Fruit fly (Drosophila melanogaster) whole organism, embryonic: ENCODE data around the gene CG4820.
A peak's percentile ranks its signal among the peaks of the same experiment; 100 is the strongest.

Source experiments
- Asciz ChIP-seq: fragments of 200-800 bp; sonication (Bioruptor generic); optimal IDR thresholded peaks from 2 replicates; lab custom pipeline; 2017; ENCODE audit warnings: missing biosample characterization, mild to moderate bottlenecking, missing genetic modification characterization, missing genetic modification reagents
- Atf3 ChIP-seq: fragments of 200-800 bp; sonication (Bioruptor generic); optimal IDR thresholded peaks from 3 replicates; lab custom pipeline; 2016; ENCODE audit warnings: missing biosample characterization, missing genetic modification characterization
- BEAF-32 ChIP-seq: fragments of 200-800 bp; sonication (Bioruptor generic); optimal IDR thresholded peaks from 3 replicates; lab custom pipeline; 2017; ENCODE audit warnings: missing biosample characterization, missing genetic modification characterization, mild to moderate bottlenecking, moderate library complexity, missing genetic modification reagents
- CG10267 ChIP-seq: fragments of 200-800 bp; sonication (Bioruptor generic); optimal IDR thresholded peaks from 2 replicates; lab custom pipeline; 2018; ENCODE audit warnings: missing biosample characterization, mild to moderate bottlenecking, missing genetic modification characterization, moderate library complexity
- CG10462 ChIP-seq: fragments of 200-800 bp; sonication (Bioruptor generic); optimal IDR thresholded peaks from 2 replicates; lab custom pipeline; 2016; ENCODE audit warnings: missing biosample characterization, missing genetic modification characterization
- CG1647 ChIP-seq: fragments of 200-800 bp; sonication (Bioruptor generic); optimal IDR thresholded peaks from 3 replicates; lab custom pipeline; 2016; ENCODE audit warnings: missing biosample characterization, missing genetic modification characterization
- CG17829 ChIP-seq: fragments of 200-800 bp; optimal IDR thresholded peaks from 2 replicates; lab custom pipeline; 2019; ENCODE audit warnings: missing biosample characterization, mild to moderate bottlenecking, missing genetic modification characterization, moderate library complexity
- CG1792 ChIP-seq: fragments of 200-800 bp; sonication (Bioruptor generic); optimal IDR thresholded peaks from 2 replicates; lab custom pipeline; 2016; ENCODE audit warnings: missing biosample characterization, missing genetic modification characterization
- CG2712 ChIP-seq: fragments of 200-800 bp; optimal IDR thresholded peaks from 3 replicates; lab custom pipeline; 2019; ENCODE audit warnings: missing biosample characterization, mild to moderate bottlenecking, missing genetic modification characterization, moderate library complexity
- CG30020 ChIP-seq: fragments of 200-800 bp; optimal IDR thresholded peaks from 2 replicates; lab custom pipeline; 2019; ENCODE audit warnings: missing biosample characterization, mild to moderate bottlenecking, missing genetic modification characterization, moderate library complexity
- CG3281 ChIP-seq: fragments of 200-800 bp; sonication (Bioruptor generic); optimal IDR thresholded peaks from 3 replicates; lab custom pipeline; 2017; ENCODE audit warnings: missing biosample characterization, mild to moderate bottlenecking, missing genetic modification characterization
- CG34422 ChIP-seq: fragments of 200-800 bp; sonication (Bioruptor generic); IDR thresholded peaks from 3 replicates; pipeline ENCODE4 v1.3.6; 2022; ENCODE audit warnings: missing biosample characterization, missing genetic modification characterization
- CG3726 ChIP-seq: fragments of 200-800 bp; sonication (Bioruptor generic); IDR thresholded peaks from 3 replicates; pipeline ENCODE4, ENCODE4 v1.3.6; 2022; ENCODE audit warnings: missing biosample characterization, missing genetic modification characterization
- CG6765 ChIP-seq: fragments of 200-800 bp; sonication (Bioruptor generic); optimal IDR thresholded peaks from 3 replicates; lab custom pipeline; 2017; ENCODE audit warnings: missing biosample characterization, mild to moderate bottlenecking, missing genetic modification characterization
- CG7271 ChIP-seq: fragments of 200-800 bp; sonication (Bioruptor generic); optimal IDR thresholded peaks from 2 replicates; lab custom pipeline; 2018; ENCODE audit warnings: missing biosample characterization, mild to moderate bottlenecking, missing genetic modification characterization, moderate library complexity
- CG7786 ChIP-seq: fragments of 200-800 bp; sonication (Bioruptor generic); optimal IDR thresholded peaks from 2 replicates; lab custom pipeline; 2016; ENCODE audit warnings: missing biosample characterization, missing genetic modification characterization
- CG8388 ChIP-seq: fragments of 200-800 bp; sonication (Bioruptor generic); optimal IDR thresholded peaks from 2 replicates; lab custom pipeline; 2019; ENCODE audit warnings: missing biosample characterization, mild to moderate bottlenecking, missing genetic modification characterization, moderate library complexity
- CG8944 ChIP-seq: fragments of 200-800 bp; sonication (Bioruptor generic); optimal IDR thresholded peaks from 3 replicates; lab custom pipeline; 2016; ENCODE audit warnings: missing biosample characterization, missing genetic modification characterization
- CG9609 ChIP-seq: fragments of 200-800 bp; sonication (Bioruptor generic); optimal IDR thresholded peaks from 3 replicates; lab custom pipeline; 2016; ENCODE audit warnings: missing biosample characterization, missing genetic modification characterization
- CG9727 ChIP-seq: fragments of 200-800 bp; sonication (Bioruptor generic); optimal IDR thresholded peaks from 3 replicates; lab custom pipeline; 2017; ENCODE audit warnings: missing biosample characterization, mild to moderate bottlenecking, missing genetic modification characterization
- D19A ChIP-seq: fragments of 200-800 bp; optimal IDR thresholded peaks from 3 replicates; lab custom pipeline; 2019; ENCODE audit warnings: missing biosample characterization, mild to moderate bottlenecking, missing genetic modification characterization, moderate library complexity
- Dp ChIP-seq: fragments of 200-800 bp; sonication (Bioruptor generic); optimal IDR thresholded peaks from 2 replicates; lab custom pipeline; 2018; ENCODE audit warnings: missing biosample characterization, mild to moderate bottlenecking, missing genetic modification characterization, moderate library complexity
- Dref ChIP-seq: fragments of 200-800 bp; sonication (Bioruptor generic); IDR thresholded peaks from 2 replicates; pipeline ENCODE4 v1.3.6; 2022; ENCODE audit warnings: missing biosample characterization, missing genetic modification characterization
- E2f2 ChIP-seq: fragments of 200-800 bp; sonication (Bioruptor generic); IDR thresholded peaks from 2 replicates; pipeline ENCODE4 v1.3.6; 2022; ENCODE audit warnings: missing biosample characterization, missing genetic modification characterization
- Eip74EF ChIP-seq, 2 experiments: fragments of 200-800 bp in 1 of 2; fragments of >200 bp in 1 of 2; sonication (Bioruptor generic) in 1 of 2; optimal IDR thresholded peaks; 2 replicates each; lab custom pipeline; 2017 to 2019; ENCODE audit warnings: missing biosample characterization in 2 of 2, missing genetic modification characterization in 2 of 2, mild to moderate bottlenecking in 1 of 2, moderate library complexity in 1 of 2
- Fer3 ChIP-seq: fragments of 200-800 bp; sonication (Bioruptor generic); optimal IDR thresholded peaks from 2 replicates; lab custom pipeline; 2018; ENCODE audit warnings: missing biosample characterization, mild to moderate bottlenecking, missing genetic modification characterization, moderate library complexity
- HLH3B ChIP-seq: fragments of 200-800 bp; sonication (Bioruptor generic); IDR thresholded peaks from 2 replicates; pipeline ENCODE4 v1.3.6; 2022; ENCODE audit warnings: missing biosample characterization, missing genetic modification characterization
- HLHmδ ChIP-seq: fragments of 200-800 bp; sonication (Bioruptor generic); optimal IDR thresholded peaks from 2 replicates; lab custom pipeline; 2018; ENCODE audit warnings: missing biosample characterization, mild to moderate bottlenecking, missing genetic modification characterization, moderate library complexity
- Lhr ChIP-seq: fragments of 200-800 bp; sonication (Bioruptor generic); optimal IDR thresholded peaks from 3 replicates; lab custom pipeline; 2017; ENCODE audit warnings: mild to moderate bottlenecking, missing biosample characterization, missing genetic modification reagents, missing genetic modification characterization
- Lim3 ChIP-seq: fragments of 200-800 bp; sonication (Bioruptor generic); IDR thresholded peaks from 2 replicates; pipeline ENCODE4 v1.3.6; 2022; ENCODE audit warnings: missing biosample characterization, missing genetic modification characterization
- Med ChIP-seq: fragments of 200-800 bp; sonication (Bioruptor generic); peaks from one replicate; lab custom pipeline; 2016; ENCODE audit warnings: missing biosample characterization, missing genetic modification characterization, mild to moderate bottlenecking, inconsistent platforms, moderate library complexity
- NK7.1 ChIP-seq: fragments of 200-800 bp; sonication (Bioruptor generic); optimal IDR thresholded peaks from 3 replicates; lab custom pipeline; 2016; ENCODE audit warnings: missing biosample characterization, missing genetic modification characterization
- Sin3A ChIP-seq: fragments of >200 bp; optimal IDR thresholded peaks from 2 replicates; lab custom pipeline; 2018
- Six4 ChIP-seq: fragments of 200-800 bp; sonication (Bioruptor generic); optimal IDR thresholded peaks from 2 replicates; lab custom pipeline; 2016; ENCODE audit warnings: missing biosample characterization, missing genetic modification characterization
- Taf1 ChIP-seq: fragments of 200-800 bp; sonication (Bioruptor generic); IDR thresholded peaks from 2 replicates; pipeline ENCODE4 v1.3.6; 2022; ENCODE audit warnings: missing biosample characterization, missing genetic modification characterization
- YL-1 ChIP-seq: fragments of 200-800 bp; sonication (Bioruptor generic); optimal IDR thresholded peaks from 3 replicates; lab custom pipeline; 2017; ENCODE audit warnings: missing biosample characterization, mild to moderate bottlenecking, missing genetic modification characterization
- amos ChIP-seq: fragments of 200-800 bp; sonication (Bioruptor generic); IDR thresholded peaks from 2 replicates; pipeline ENCODE4 v1.3.6; 2022; ENCODE audit warnings: missing biosample characterization, missing genetic modification characterization; ENCODE audit not compliant: partially characterized antibody
- ash1 ChIP-seq: fragments of 200-800 bp; sonication (Bioruptor generic); optimal IDR thresholded peaks from 2 replicates; lab custom pipeline; 2018; ENCODE audit warnings: missing biosample characterization, mild to moderate bottlenecking, missing genetic modification characterization
- chinmo ChIP-seq: fragments of 200-800 bp; sonication (Bioruptor generic); IDR thresholded peaks from 4 replicates; pipeline ENCODE4 v1.3.6; 2022; ENCODE audit warnings: missing biosample characterization, missing genetic modification characterization; ENCODE audit not compliant: partially characterized antibody
- dm ChIP-seq: fragments of 200-800 bp; sonication (Bioruptor generic); optimal IDR thresholded peaks from 3 replicates; lab custom pipeline; 2016; ENCODE audit warnings: missing biosample characterization, missing genetic modification characterization
- dmrt99B ChIP-seq: fragments of 200-800 bp; sonication (Bioruptor generic); optimal IDR thresholded peaks from 2 replicates; lab custom pipeline; 2018; ENCODE audit warnings: missing biosample characterization, mild to moderate bottlenecking, missing genetic modification characterization, moderate library complexity
- ind ChIP-seq: fragments of 200-800 bp; sonication (Bioruptor generic); optimal IDR thresholded peaks from 3 replicates; lab custom pipeline; 2016; ENCODE audit warnings: missing biosample characterization, missing genetic modification characterization
- insv ChIP-seq, 2 experiments: fragments of 200-800 bp; sonication (Bioruptor generic); optimal IDR thresholded peaks; 3 replicates each; lab custom pipeline; 2016 to 2018; ENCODE audit warnings: missing biosample characterization in 2 of 2, missing genetic modification characterization in 2 of 2
- nmo ChIP-seq: fragments of 200-800 bp; sonication (Bioruptor generic); optimal IDR thresholded peaks from 2 replicates; lab custom pipeline; 2018; ENCODE audit warnings: missing biosample characterization, mild to moderate bottlenecking, missing genetic modification characterization, moderate library complexity
- pfk ChIP-seq: fragments of 200-800 bp; sonication (Bioruptor generic); optimal IDR thresholded peaks from 2 replicates; lab custom pipeline; 2018; ENCODE audit warnings: missing biosample characterization, mild to moderate bottlenecking, missing genetic modification characterization, moderate library complexity
- pzg ChIP-seq: fragments of 200-800 bp; sonication (Bioruptor generic); optimal IDR thresholded peaks from 3 replicates; lab custom pipeline; 2018; ENCODE audit warnings: missing biosample characterization, mild to moderate bottlenecking, missing genetic modification characterization, moderate library complexity
- row ChIP-seq: fragments of 200-800 bp; sonication (Bioruptor generic); IDR thresholded peaks from 3 replicates; pipeline ENCODE4 v1.3.6; 2022; ENCODE audit warnings: missing biosample characterization, missing genetic modification characterization
- sna ChIP-seq: fragments of 200-800 bp; sonication (Bioruptor generic); IDR thresholded peaks from 2 replicates; pipeline ENCODE4 v1.3.6; 2022; ENCODE audit warnings: missing biosample characterization, missing genetic modification characterization; ENCODE audit not compliant: partially characterized antibody
- sug ChIP-seq: fragments of 200-800 bp; optimal IDR thresholded peaks from 2 replicates; lab custom pipeline; 2019; ENCODE audit warnings: missing biosample characterization, mild to moderate bottlenecking, missing genetic modification characterization, moderate library complexity
- tin ChIP-seq: fragments of 200-800 bp; sonication (Bioruptor generic); optimal IDR thresholded peaks from 3 replicates; lab custom pipeline; 2016; ENCODE audit warnings: missing biosample characterization, missing genetic modification characterization
- tio ChIP-seq: fragments of 200-800 bp; sonication (Bioruptor generic); optimal IDR thresholded peaks from 2 replicates; lab custom pipeline; 2017; ENCODE audit warnings: missing biosample characterization, missing genetic modification characterization, inconsistent platforms

CG4820 gene

DNA sequence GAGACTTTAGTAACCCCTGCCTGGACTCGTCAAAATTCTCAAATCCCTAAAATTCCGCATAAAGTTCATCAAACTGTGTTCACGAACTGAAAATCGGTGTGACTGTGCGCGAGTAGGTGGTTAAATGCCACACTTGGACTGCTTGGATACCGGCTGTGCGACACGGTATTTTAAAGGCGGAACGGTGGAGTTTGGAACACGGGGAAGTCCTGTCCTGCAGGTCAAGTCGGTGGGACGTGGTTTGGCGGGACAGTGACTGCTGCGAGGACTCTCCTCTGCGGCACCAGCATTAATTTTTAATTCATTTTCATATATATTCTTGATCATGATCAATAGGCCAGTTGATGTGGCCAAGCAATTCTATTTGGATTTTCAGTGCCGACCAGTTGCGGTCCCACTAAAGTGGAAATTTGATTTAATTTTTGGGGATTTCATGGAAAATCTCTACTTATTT is 18.6 kb downstream of the CG4820 start, which contains the start of the genes Arfip and CG17721 (continued):
- TF ChIP-seq CG6765 (GFP tag; lab: Kevin White, UChicago) (no peak), ind (no peak), Fer3 (tag; lab: Kevin White, UChicago) (no peak), CG3281 (no peak), D19A (tag; lab: Kevin White, UChicago) (no peak), CG17829 (tag; lab: Kevin White, UChicago) (peak; percentile 49), Asciz (GFP tag; lab: Kevin White, UChicago) (no peak), ash1 (GFP tag; lab: Kevin White, UChicago) (no peak), sug (tag; lab: Kevin White, UChicago) (peak; percentile 16), HLH3B (GFP tag; lab: Robert Waterston, UW) (no peak), CG3726 (GFP tag; lab: Robert Waterston, UW) (no peak), dm (GFP tag; lab: Kevin White, UChicago) (no peak), Lim3 (no peak), Lhr (GFP tag; lab: Kevin White, UChicago) (peak; percentile 72), E2f2 (GFP tag; lab: Robert Waterston, UW) (peak; percentile 58), Dp (GFP tag; lab: Kevin White, UChicago) (peak; percentile 44), insv (GFP tag; optimal IDR thresholded peaks at IDR 0.05; lab: Kevin White, UChicago) (peak in 1 of 2 experiments; percentile 30), NK7.1 (GFP tag; lab: Kevin White, UChicago) (no peak), amos (GFP tag; lab: Robert Waterston, UW) (peak; percentile 34), Eip74EF (GFP tag; optimal IDR thresholded peaks at IDR 0.05; lab: Kevin White, UChicago) (no peak), HLHmδ (GFP tag; lab: Kevin White, UChicago) (peak; percentile 12), CG10462 (no peak), CG8388 (GFP tag; lab: Kevin White, UChicago) (peak; percentile 54), CG2712 (tag; lab: Kevin White, UChicago) (peak; percentile 19), CG10267 (tag; lab: Kevin White, UChicago) (peak; percentile 16), Taf1 (no peak), BEAF-32 (GFP tag; lab: Kevin White, UChicago) (peak; percentile 49), chinmo (GFP tag; lab: Robert Waterston, UW) (no peak), YL-1 (GFP tag; lab: Kevin White, UChicago) (peak; percentile 55), dmrt99B (no peak), CG7786 (GFP tag; lab: Kevin White, UChicago) (no peak), Six4 (GFP tag; lab: Kevin White, UChicago) (no peak), Dref (no peak), pzg (GFP tag; lab: Kevin White, UChicago) (peak; percentile 89), Med (GFP tag; lab: Kevin White, UChicago) (peak; percentile 51), CG34422 (peak; percentile 53; the same call in 1 of the 3 replicates), sna (GFP tag; lab: Robert Waterston, UW) (no peak), CG1792 (GFP tag; lab: Kevin White, UChicago) (no peak), tio (GFP tag; lab: Kevin White, UChicago) (no peak), Atf3 (no peak), Sin3A (peak; percentile 93), pfk (GFP tag; lab: Kevin White, UChicago) (peak; percentile 96), tin (GFP tag; lab: Kevin White, UChicago) (no peak), CG8944 (GFP tag; lab: Kevin White, UChicago) (no peak), CG9609 (GFP tag; lab: Kevin White, UChicago) (no peak), CG1647 (no peak), CG7271 (tag; lab: Kevin White, UChicago) (no peak), nmo (peak; percentile 68), row (GFP tag; lab: Robert Waterston, UW) (peak; percentile 63), CG30020 (tag; lab: Kevin White, UChicago) (peak; percentile 62), CG9727 (GFP tag; lab: Kevin White, UChicago) (peak; percentile 7)
